Fruit fly (Drosophila melanogaster) whole organism, embryonic: ENCODE data around the gene ND-SGDH.

ENCODE experiments used
- BEAF-32 ChIP-seq: fragments of 200-800 bp; sonication (Bioruptor generic); optimal IDR thresholded peaks from 3 replicates; lab custom pipeline; 2017; ENCODE audit warnings: missing biosample characterization, missing genetic modification characterization, mild to moderate bottlenecking, moderate library complexity, missing genetic modification reagents
- CG12744 ChIP-seq: fragments of 200-800 bp; sonication (Bioruptor generic); optimal IDR thresholded peaks from 2 replicates; lab custom pipeline; 2016; ENCODE audit warnings: missing biosample characterization, missing genetic modification characterization
- CG13123 ChIP-seq: fragments of 200-800 bp; sonication (Bioruptor generic); optimal IDR thresholded peaks from 2 replicates; lab custom pipeline; 2016; ENCODE audit warnings: missing biosample characterization, missing genetic modification characterization
- CG14860 ChIP-seq: fragments of 200-800 bp; sonication (Bioruptor generic); IDR thresholded peaks from 3 replicates; pipeline ENCODE4 v1.3.6; 2022; ENCODE audit warnings: missing biosample characterization, missing genetic modification characterization; ENCODE audit not compliant: partially characterized antibody
- CG15514 ChIP-seq: fragments of 200-800 bp; sonication (Bioruptor generic); optimal IDR thresholded peaks from 3 replicates; lab custom pipeline; 2017; ENCODE audit warnings: missing biosample characterization, missing genetic modification characterization, mild to moderate bottlenecking, moderate library complexity, missing genetic modification reagents
- CG1602 ChIP-seq: fragments of 200-800 bp; sonication (Bioruptor generic); optimal IDR thresholded peaks from 3 replicates; lab custom pipeline; 2016; ENCODE audit warnings: missing biosample characterization, missing genetic modification characterization
- CG17186 ChIP-seq: fragments of 200-800 bp; sonication (Bioruptor generic); optimal IDR thresholded peaks from 3 replicates; lab custom pipeline; 2017; ENCODE audit warnings: missing biosample characterization, missing genetic modification reagents, missing genetic modification characterization
- CG17568 ChIP-seq: fragments of 200-800 bp; sonication (Bioruptor generic); optimal IDR thresholded peaks from 2 replicates; lab custom pipeline; 2018; ENCODE audit warnings: missing biosample characterization, mild to moderate bottlenecking, missing genetic modification characterization, moderate library complexity
- CG17802 ChIP-seq: fragments of 200-800 bp; sonication (Bioruptor generic); optimal IDR thresholded peaks from 2 replicates; lab custom pipeline; 2018; ENCODE audit warnings: missing biosample characterization, mild to moderate bottlenecking, missing genetic modification characterization, moderate library complexity
- CG18764 ChIP-seq: fragments of 200-800 bp; sonication (Bioruptor generic); optimal IDR thresholded peaks from 3 replicates; lab custom pipeline; 2016; ENCODE audit warnings: missing biosample characterization, missing genetic modification characterization
- CG2116 ChIP-seq: fragments of 200-800 bp; sonication (Bioruptor generic); optimal IDR thresholded peaks from 3 replicates; lab custom pipeline; 2018; ENCODE audit warnings: missing biosample characterization, mild to moderate bottlenecking, missing genetic modification characterization
- CG2129 ChIP-seq: fragments of 200-800 bp; sonication (Bioruptor generic); IDR thresholded peaks from 2 replicates; pipeline ENCODE4 v1.3.6; 2022; ENCODE audit warnings: missing biosample characterization, missing genetic modification characterization; ENCODE audit not compliant: partially characterized antibody
- CG30431 ChIP-seq: fragments of 200-800 bp; sonication (Bioruptor generic); optimal IDR thresholded peaks from 2 replicates; lab custom pipeline; 2017; ENCODE audit warnings: missing biosample characterization, missing genetic modification characterization
- CG42726 ChIP-seq: fragments of 200-800 bp; sonication (Bioruptor generic); IDR thresholded peaks from 2 replicates; pipeline ENCODE4 v1.3.6; 2022; ENCODE audit warnings: missing biosample characterization, missing genetic modification characterization; ENCODE audit not compliant: partially characterized antibody
- CG4404 ChIP-seq: fragments of 200-800 bp; sonication (Bioruptor generic); IDR thresholded peaks from 2 replicates; pipeline ENCODE4 v1.3.6; 2022; ENCODE audit warnings: missing biosample characterization, missing genetic modification characterization
- CG5180 ChIP-seq: fragments of 200-800 bp; sonication (Bioruptor generic); optimal IDR thresholded peaks from 3 replicates; lab custom pipeline; 2017; ENCODE audit warnings: missing biosample characterization, missing genetic modification characterization, mild to moderate bottlenecking, moderate library complexity, missing genetic modification reagents
- CG6654 ChIP-seq: fragments of 200-800 bp; sonication (Bioruptor generic); optimal IDR thresholded peaks from 2 replicates; lab custom pipeline; 2017; ENCODE audit warnings: missing biosample characterization, mild to moderate bottlenecking, missing genetic modification characterization
- CG6791 ChIP-seq: fragments of 200-800 bp; sonication (Bioruptor generic); IDR thresholded peaks from 3 replicates; pipeline ENCODE4 v1.3.6; 2022; ENCODE audit warnings: missing biosample characterization, missing genetic modification characterization; ENCODE audit not compliant: partially characterized antibody
- CG7372 ChIP-seq: fragments of 200-800 bp; sonication (Bioruptor generic); IDR thresholded peaks from 2 replicates; pipeline ENCODE4 v1.3.6; 2022; ENCODE audit warnings: missing biosample characterization, missing genetic modification characterization
- CG7928 ChIP-seq: fragments of 200-800 bp; sonication (Bioruptor generic); optimal IDR thresholded peaks from 2 replicates; lab custom pipeline; 2017; ENCODE audit warnings: missing biosample characterization, mild to moderate bottlenecking, missing genetic modification characterization
- CG7963 ChIP-seq: fragments of 200-800 bp; sonication (Bioruptor generic); IDR thresholded peaks from 3 replicates; pipeline ENCODE4 v1.3.6; 2022; ENCODE audit warnings: missing biosample characterization, missing genetic modification characterization; ENCODE audit not compliant: partially characterized antibody
- CG8478 ChIP-seq: fragments of >200 bp; optimal IDR thresholded peaks from 2 replicates; lab custom pipeline; 2018
- HLH4C ChIP-seq: fragments of 200-800 bp; sonication (Bioruptor generic); IDR thresholded peaks from 3 replicates; pipeline ENCODE4 v1.3.6; 2022; ENCODE audit warnings: missing biosample characterization, missing genetic modification characterization; ENCODE audit not compliant: partially characterized antibody
- Kr ChIP-seq: fragments of 200-800 bp; sonication (Bioruptor generic); optimal IDR thresholded peaks from 2 replicates; lab custom pipeline; 2017; ENCODE audit warnings: missing biosample characterization, mild to moderate bottlenecking, missing genetic modification characterization
- Mrtf ChIP-seq: fragments of 200-800 bp; sonication (Bioruptor generic); IDR thresholded peaks from 3 replicates; pipeline ENCODE4 v1.3.6; 2022; ENCODE audit warnings: missing biosample characterization, missing genetic modification characterization
- Myb ChIP-seq: fragments of 200-800 bp; sonication (Bioruptor generic); optimal IDR thresholded peaks from 2 replicates; lab custom pipeline; 2016; ENCODE audit warnings: missing biosample characterization, missing genetic modification characterization
- NFAT ChIP-seq: fragments of 200-800 bp; sonication (Bioruptor generic); IDR thresholded peaks from 2 replicates; pipeline ENCODE4 v1.3.6; 2022; ENCODE audit warnings: missing biosample characterization, missing genetic modification characterization
- NK7.1 ChIP-seq: fragments of 200-800 bp; sonication (Bioruptor generic); optimal IDR thresholded peaks from 3 replicates; lab custom pipeline; 2016; ENCODE audit warnings: missing biosample characterization, missing genetic modification characterization
- PHDP ChIP-seq: fragments of 200-800 bp; sonication (Bioruptor generic); optimal IDR thresholded peaks from 3 replicates; lab custom pipeline; 2018; ENCODE audit warnings: missing biosample characterization, mild to moderate bottlenecking, missing genetic modification characterization, moderate library complexity
- Side ChIP-seq: fragments of 200-800 bp; sonication (Bioruptor generic); optimal IDR thresholded peaks from 2 replicates; lab custom pipeline; 2016; ENCODE audit warnings: missing biosample characterization, missing genetic modification characterization
- TFAM ChIP-seq: fragments of 200-800 bp; sonication (Bioruptor generic); optimal IDR thresholded peaks from 2 replicates; lab custom pipeline; 2017; ENCODE audit warnings: missing biosample characterization, missing genetic modification characterization, inconsistent platforms
- Taf1 ChIP-seq: fragments of 200-800 bp; sonication (Bioruptor generic); IDR thresholded peaks from 2 replicates; pipeline ENCODE4 v1.3.6; 2022; ENCODE audit warnings: missing biosample characterization, missing genetic modification characterization
- az2 ChIP-seq: fragments of 200-800 bp; sonication (Bioruptor generic); optimal IDR thresholded peaks from 3 replicates; lab custom pipeline; 2016; ENCODE audit warnings: missing biosample characterization, missing genetic modification characterization
- cato ChIP-seq: fragments of 200-800 bp; sonication (Bioruptor generic); optimal IDR thresholded peaks from 2 replicates; lab custom pipeline; 2016; ENCODE audit warnings: missing biosample characterization, missing genetic modification characterization, borderline replicate concordance
- chn ChIP-seq: fragments of 200-800 bp; sonication (Bioruptor generic); optimal IDR thresholded peaks from 2 replicates; lab custom pipeline; 2016; ENCODE audit warnings: missing biosample characterization, missing genetic modification characterization
- ci ChIP-seq: fragments of 200-800 bp; sonication (Bioruptor generic); IDR thresholded peaks from 3 replicates; pipeline ENCODE4 v1.3.6; 2022; ENCODE audit warnings: missing biosample characterization, missing genetic modification characterization
- corto ChIP-seq: fragments of 200-800 bp; sonication (Bioruptor generic); optimal IDR thresholded peaks from 2 replicates; lab custom pipeline; 2016; ENCODE audit warnings: missing biosample characterization, mild to moderate bottlenecking, missing genetic modification characterization, moderate library complexity
- crc ChIP-seq: fragments of 200-800 bp; sonication (Bioruptor generic); optimal IDR thresholded peaks from 2 replicates; lab custom pipeline; 2016; ENCODE audit warnings: missing biosample characterization, missing genetic modification characterization
- dpn ChIP-seq, 2 experiments: fragments of 200-800 bp; sonication (Bioruptor generic); optimal IDR thresholded peaks; 3 replicates each; lab custom pipeline; 2016; ENCODE audit warnings: missing biosample characterization in 2 of 2, missing genetic modification characterization in 2 of 2
- ftz-f1 ChIP-seq: fragments of 200-800 bp; sonication (Bioruptor generic); optimal IDR thresholded peaks from 2 replicates; lab custom pipeline; 2016; ENCODE audit warnings: missing biosample characterization, missing genetic modification characterization
- gem ChIP-seq: fragments of 200-800 bp; sonication (Bioruptor generic); optimal IDR thresholded peaks from 2 replicates; lab custom pipeline; 2019; ENCODE audit warnings: missing biosample characterization, mild to moderate bottlenecking, missing genetic modification characterization, moderate library complexity
- inv ChIP-seq: fragments of 200-800 bp; sonication (Bioruptor generic); IDR thresholded peaks from 2 replicates; pipeline ENCODE4 v1.3.6; 2022; ENCODE audit warnings: missing biosample characterization, missing genetic modification characterization; ENCODE audit not compliant: partially characterized antibody
- kay ChIP-seq: fragments of 200-800 bp; sonication (Bioruptor generic); optimal IDR thresholded peaks from 2 replicates; lab custom pipeline; 2016; ENCODE audit warnings: missing biosample characterization, missing genetic modification characterization
- nmo ChIP-seq: fragments of 200-800 bp; sonication (Bioruptor generic); optimal IDR thresholded peaks from 2 replicates; lab custom pipeline; 2018; ENCODE audit warnings: missing biosample characterization, mild to moderate bottlenecking, missing genetic modification characterization, moderate library complexity
- nom ChIP-seq: fragments of 200-800 bp; sonication (Bioruptor generic); optimal IDR thresholded peaks from 2 replicates; lab custom pipeline; 2017; ENCODE audit warnings: missing biosample characterization, missing genetic modification characterization, mild to moderate bottlenecking, moderate library complexity, missing genetic modification reagents
- pnt ChIP-seq: fragments of 200-800 bp; sonication (Bioruptor generic); optimal IDR thresholded peaks from 3 replicates; lab custom pipeline; 2016; ENCODE audit warnings: missing biosample characterization, missing genetic modification characterization
- schlank ChIP-seq: fragments of 200-800 bp; sonication (Bioruptor generic); optimal IDR thresholded peaks from 2 replicates; lab custom pipeline; 2018; ENCODE audit warnings: missing biosample characterization, mild to moderate bottlenecking, missing genetic modification characterization
- so ChIP-seq: fragments of 200-800 bp; sonication (Bioruptor generic); IDR thresholded peaks from 3 replicates; pipeline ENCODE4 v1.3.6; 2022; ENCODE audit warnings: missing biosample characterization, missing genetic modification characterization
- wor ChIP-seq: fragments of 200-800 bp; sonication (Bioruptor generic); IDR thresholded peaks from 2 replicates; pipeline ENCODE4 v1.3.6; 2022; ENCODE audit warnings: missing biosample characterization, missing genetic modification characterization
- zfh1 ChIP-seq: fragments of 200-800 bp; sonication (Bioruptor generic); IDR thresholded peaks from 3 replicates; pipeline ENCODE4 v1.3.6; 2022; ENCODE audit warnings: missing biosample characterization, missing genetic modification characterization

Gene ND-SGDH

DNA sequence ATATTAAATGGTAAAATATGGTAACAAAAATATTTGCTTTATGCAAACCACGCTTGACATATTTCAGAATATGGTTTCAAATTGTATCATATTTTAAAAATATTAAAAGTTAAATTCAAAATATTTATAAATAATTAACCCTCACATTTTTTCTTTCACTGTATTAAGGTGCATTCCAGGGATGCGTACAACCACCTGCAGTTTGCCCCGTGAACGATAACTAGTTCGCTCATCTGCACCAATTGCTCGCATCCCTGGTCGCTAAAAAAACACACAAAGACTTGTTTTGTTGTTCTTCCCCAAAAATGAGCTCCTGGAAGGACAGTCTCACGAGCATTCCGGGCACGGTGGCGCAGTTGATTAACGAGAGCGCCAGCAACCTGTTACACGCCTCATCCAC lies 6.5 kb downstream of the ND-SGDH start, which contains the start of gene DEF8 (continued):
- TF ChIP-seq TFAM (GFP tag; lab: Kevin White, UChicago) (no peak), NFAT (GFP tag; lab: Robert Waterston, UW) (peak; percentile 71), CG42726 (GFP tag; lab: Robert Waterston, UW) (0 out of 2 replicates have a peak, but pooled peaks have one; percentile 37), BEAF-32 (GFP tag; lab: Kevin White, UChicago) (peak; percentile 39), CG6654 (peak; percentile 11), cato (peak; percentile 64), Taf1 (GFP tag; lab: Robert Waterston, UW) (peak; percentile 66; the same call in 1 of the 2 replicates), CG12744 (GFP tag; lab: Kevin White, UChicago) (no peak), Side (GFP tag; lab: Kevin White, UChicago) (no peak), CG8478 (lab: Kevin White, UChicago) (no peak), CG1602 (peak; percentile 84), nom (GFP tag; lab: Kevin White, UChicago) (peak; percentile 74), kay (GFP tag; lab: Kevin White, UChicago) (peak; percentile 74), wor (GFP tag; lab: Robert Waterston, UW) (peak; percentile 77), gem (tag; lab: Kevin White, UChicago) (peak; percentile 92), corto (GFP tag; lab: Kevin White, UChicago) (no peak), CG15514 (GFP tag; lab: Kevin White, UChicago) (peak; percentile 100), CG17802 (tag; lab: Kevin White, UChicago) (no peak), crc (GFP tag; lab: Kevin White, UChicago) (no peak), chn (peak; percentile 53), CG6791 (GFP tag; lab: Robert Waterston, UW) (no peak), CG7372 (GFP tag; lab: Robert Waterston, UW) (peak; percentile 45; the same call in 1 of the 2 replicates), Myb (GFP tag; lab: Kevin White, UChicago) (peak; percentile 4), ftz-f1 (peak; percentile 94), CG17186 (GFP tag; lab: Kevin White, UChicago) (peak; percentile 82), so (peak; percentile 75; the same call in 2 of the 3 replicates), zfh1 (peak; percentile 85), dpn (GFP tag; optimal IDR thresholded peaks at IDR 0.05; lab: Kevin White, UChicago) (peak; percentile 33 to 88), NK7.1 (GFP tag; lab: Kevin White, UChicago) (no peak), CG18764 (GFP tag; lab: Kevin White, UChicago) (peak; percentile 80), Mrtf (peak; percentile 55; the same call in 2 of the 3 replicates), nmo (peak; percentile 92), CG14860 (no peak; the same call in 2 of the 3 replicates), HLH4C (GFP tag; lab: Robert Waterston, UW) (no peak), CG4404 (GFP tag; lab: Robert Waterston, UW) (no peak), CG5180 (GFP tag; lab: Kevin White, UChicago) (no peak), inv (GFP tag; lab: Robert Waterston, UW) (no peak; the same call in 1 of the 2 replicates), CG13123 (GFP tag; lab: Kevin White, UChicago) (peak; percentile 38), PHDP (tag; lab: Kevin White, UChicago) (peak; percentile 93), CG7963 (GFP tag; lab: Robert Waterston, UW) (no peak), schlank (tag; lab: Kevin White, UChicago) (no peak), CG7928 (GFP tag; lab: Kevin White, UChicago) (peak; percentile 97), az2 (GFP tag; lab: Kevin White, UChicago) (peak; percentile 79), ci (GFP tag; lab: Robert Waterston, UW) (peak; percentile 89), CG2116 (GFP tag; lab: Kevin White, UChicago) (peak; percentile 74), Kr (GFP tag; lab: Kevin White, UChicago) (no peak), CG2129 (GFP tag; lab: Robert Waterston, UW) (no peak), CG30431 (GFP tag; lab: Kevin White, UChicago) (peak; percentile 51), pnt (GFP tag; lab: Kevin White, UChicago) (peak; percentile 19), CG17568 (GFP tag; lab: Kevin White, UChicago) (no peak)
